Worm (Caenorhabditis elegans): Measurements from ENCODE around the gene ell-1.

DNA sequence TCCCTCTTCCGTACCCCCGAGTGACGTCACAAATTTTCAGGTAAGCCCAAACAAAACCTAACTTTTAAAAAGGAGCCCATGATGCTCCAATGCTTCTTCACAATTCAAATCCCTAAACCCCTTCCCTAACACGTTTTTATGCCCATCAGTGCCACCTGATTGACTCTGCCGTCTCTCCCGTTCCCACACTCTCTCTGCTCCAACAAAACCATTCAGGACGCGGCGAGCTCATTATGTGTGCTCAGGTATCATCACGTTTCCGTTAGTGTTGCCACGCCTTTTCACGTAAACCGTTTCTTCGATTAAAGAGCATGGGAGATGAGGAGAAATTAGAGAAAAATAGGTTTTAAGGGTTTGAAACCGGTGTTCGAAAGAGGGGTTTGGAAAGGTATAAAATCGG lies 68.9 kb downstream of the ell-1 start, which contains the start of gene M01H9.2:
- TF ChIP-seq ceh-91 (GFP tag; IDR thresholded peaks at IDR 0.05): no peak
- no peak for TF ChIP-seq rec-8 (tag; optimal IDR thresholded peaks at IDR 0.05)
- no peak for TF ChIP-seq ets-4 (GFP tag; optimal IDR thresholded peaks at IDR 0.05)
- no peak for TF ChIP-seq tbx-9 (tag; optimal IDR thresholded peaks at IDR 0.05; ENCODE audit: borderline replicate concordance)
- TF ChIP-seq sea-2 (GFP tag; IDR thresholded peaks at IDR 0.05): no peak
- TF ChIP-seq cebp-2 (GFP tag; IDR thresholded peaks at IDR 0.05): no peak
- TF ChIP-seq hrde-1 (tag; optimal IDR thresholded peaks at IDR 0.05; ENCODE audit: borderline replicate concordance): no peak
- TF ChIP-seq dox-1 (GFP tag; IDR thresholded peaks at IDR 0.05): no peak
- no peak for TF ChIP-seq sdz-38 (tag; optimal IDR thresholded peaks at IDR 0.05)
- TF ChIP-seq nfya-1 (tag; optimal IDR thresholded peaks at IDR 0.05; ENCODE audit: borderline replicate concordance, insufficient read depth): no peak
